Fruit fly (Drosophila melanogaster): ENCODE measurements around the gene betaTub85D.

Gene betaTub85D

dm6 chr3R:9404104-9404512 is 6.0 kb downstream of the betaTub85D start, which contains the start of the genes CG9356, BBIP1 and CG8135 (continued):
- TF ChIP-seq pfk (GFP tag; optimal IDR thresholded peaks at IDR 0.05), result no peak
- TF ChIP-seq CG2116 (GFP tag; optimal IDR thresholded peaks at IDR 0.05), result peak; percentile 73
- peak; percentile 80 for TF ChIP-seq Side (GFP tag; optimal IDR thresholded peaks at IDR 0.05)
- TF ChIP-seq CG15601 (tag; optimal IDR thresholded peaks at IDR 0.05), result peak; percentile 79
- TF ChIP-seq CG17568 (GFP tag; optimal IDR thresholded peaks at IDR 0.05), result no peak
- TF ChIP-seq kni (GFP tag; optimal IDR thresholded peaks at IDR 0.05), result peak; percentile 82
- TF ChIP-seq CG6254 (GFP tag; optimal IDR thresholded peaks at IDR 0.05), result peak; percentile 56
- no peak for TF ChIP-seq Hr78 (GFP tag; optimal IDR thresholded peaks at IDR 0.05)
- TF ChIP-seq sens (GFP tag), result peak; percentile 98
- TF ChIP-seq CG8944 (GFP tag; optimal IDR thresholded peaks at IDR 0.05), result peak; percentile 85
- peak; percentile 58; the same call in 1 of the 3 replicates for TF ChIP-seq sr (GFP tag; IDR thresholded peaks at IDR 0.05)
- TF ChIP-seq schlank (tag; optimal IDR thresholded peaks at IDR 0.05), result peak; percentile 20
- no peak for TF ChIP-seq toy (GFP tag; IDR thresholded peaks at IDR 0.05)
- TF ChIP-seq CG30431 (GFP tag; optimal IDR thresholded peaks at IDR 0.05), result no peak
- TF ChIP-seq Mad (GFP tag; optimal IDR thresholded peaks at IDR 0.05), result peak; percentile 87
- no peak for TF ChIP-seq abd-A (tag; optimal IDR thresholded peaks at IDR 0.05)
- peak; percentile 25 for TF ChIP-seq cg (GFP tag; optimal IDR thresholded peaks at IDR 0.05)
- TF ChIP-seq usp (GFP tag; optimal IDR thresholded peaks at IDR 0.05), result no peak
- TF ChIP-seq CG18476 (GFP tag; optimal IDR thresholded peaks at IDR 0.05), result peak; percentile 71
- TF ChIP-seq lab (GFP tag; optimal IDR thresholded peaks at IDR 0.05), result no peak
- peak; percentile 72 for TF ChIP-seq slbo (GFP tag; IDR thresholded peaks at IDR 0.05)
- peak; percentile 78 for TF ChIP-seq pho (GFP tag; optimal IDR thresholded peaks at IDR 0.05)
- peak; percentile 86 for TF ChIP-seq onecut (GFP tag; IDR thresholded peaks at IDR 0.05)
- peak in 1 of 2 experiments; percentile 72 for TF ChIP-seq tll (GFP tag; optimal IDR thresholded peaks at IDR 0.05)
- TF ChIP-seq CG10979 (tag; optimal IDR thresholded peaks at IDR 0.05), result peak; percentile 57
- no peak for TF ChIP-seq fru (optimal IDR thresholded peaks at IDR 0.05)
- peak; percentile 81 for TF ChIP-seq Dad (GFP tag; optimal IDR thresholded peaks at IDR 0.05)
- TF ChIP-seq CG3065 (GFP tag; optimal IDR thresholded peaks at IDR 0.05), result peak; percentile 64
- TF ChIP-seq scrt (GFP tag; optimal IDR thresholded peaks at IDR 0.05), result no peak
- TF ChIP-seq Hr39 (optimal IDR thresholded peaks at IDR 0.05), result no peak
- peak; percentile 80 for TF ChIP-seq jumu (GFP tag; optimal IDR thresholded peaks at IDR 0.05)
- no peak for TF ChIP-seq CG14014 (GFP tag; IDR thresholded peaks at IDR 0.05)
- peak; percentile 99 for TF ChIP-seq CG10267 (tag; optimal IDR thresholded peaks at IDR 0.05)
- TF ChIP-seq ind (GFP tag; optimal IDR thresholded peaks at IDR 0.05), result peak; percentile 85
- peak; percentile 92 for TF ChIP-seq stwl (tag; optimal IDR thresholded peaks at IDR 0.05)
- TF ChIP-seq Ets97D (GFP tag; optimal IDR thresholded peaks at IDR 0.05), result peak; percentile 91
- TF ChIP-seq CG11696 (GFP tag; IDR thresholded peaks at IDR 0.05), result no peak
- no peak for TF ChIP-seq CG14860 (GFP tag; IDR thresholded peaks at IDR 0.05; ENCODE audit: partially characterized antibody)
- TF ChIP-seq sc (optimal IDR thresholded peaks at IDR 0.05), result no peak
- no peak for TF ChIP-seq sc (GFP tag; optimal IDR thresholded peaks at IDR 0.05)
- TF ChIP-seq CG9609 (GFP tag; optimal IDR thresholded peaks at IDR 0.05), result peak; percentile 77
- TF ChIP-seq CG10462 (GFP tag; optimal IDR thresholded peaks at IDR 0.05), result peak; percentile 74
- peak; percentile 47 for TF ChIP-seq salm (tag; optimal IDR thresholded peaks at IDR 0.05)
- TF ChIP-seq Atf-2 (GFP tag; optimal IDR thresholded peaks at IDR 0.05), result peak; percentile 57
- peak; percentile 69 for TF ChIP-seq vfl (GFP tag; optimal IDR thresholded peaks at IDR 0.05)
- TF ChIP-seq CG7786 (GFP tag; optimal IDR thresholded peaks at IDR 0.05), result peak; percentile 76
- TF ChIP-seq Fer1 (GFP tag; optimal IDR thresholded peaks at IDR 0.05), result peak; percentile 78
- peak; percentile 63 for TF ChIP-seq CG3281 (GFP tag; optimal IDR thresholded peaks at IDR 0.05)
- peak; percentile 23 for TF ChIP-seq CG7987 (GFP tag; optimal IDR thresholded peaks at IDR 0.05)
- TF ChIP-seq CG16813 (GFP tag; IDR thresholded peaks at IDR 0.05; ENCODE audit: partially characterized antibody), result peak; percentile 32; the same call in 1 of the 3 replicates
- TF ChIP-seq CG42726 (GFP tag; IDR thresholded peaks at IDR 0.05; ENCODE audit: partially characterized antibody), result no peak

All from whole organism, embryonic.